Fruit fly (Drosophila melanogaster) whole organism, embryonic: ENCODE data around the gene sky.

Experiments
- Atf3 ChIP-seq: fragments of 200-800 bp; sonication (Bioruptor generic); optimal IDR thresholded peaks from 3 replicates; lab custom pipeline; 2016; ENCODE audit warnings: missing biosample characterization, missing genetic modification characterization
- B-H2 ChIP-seq: fragments of 200-800 bp; sonication (Bioruptor generic); optimal IDR thresholded peaks from 2 replicates; lab custom pipeline; 2018; ENCODE audit warnings: missing biosample characterization, mild to moderate bottlenecking, missing genetic modification characterization
- CG10366 ChIP-seq: fragments of 200-800 bp; sonication (Bioruptor generic); IDR thresholded peaks from 2 replicates; pipeline ENCODE4 v1.3.6; 2022; ENCODE audit warnings: missing biosample characterization, missing genetic modification characterization
- CG11398 ChIP-seq: fragments of 200-800 bp; sonication (Bioruptor generic); optimal IDR thresholded peaks from 2 replicates; lab custom pipeline; 2016; ENCODE audit warnings: missing biosample characterization, missing genetic modification characterization
- CG12659 ChIP-seq: fragments of 200-800 bp; sonication (Bioruptor generic); optimal IDR thresholded peaks from 3 replicates; lab custom pipeline; 2017; ENCODE audit warnings: mild to moderate bottlenecking, missing biosample characterization, missing genetic modification reagents, missing genetic modification characterization
- CG13775 ChIP-seq: fragments of 200-800 bp; sonication (Bioruptor generic); optimal IDR thresholded peaks from 3 replicates; lab custom pipeline; 2017; ENCODE audit warnings: missing biosample characterization, mild to moderate bottlenecking, missing genetic modification characterization
- CG13894 ChIP-seq: fragments of 200-800 bp; sonication (Bioruptor generic); optimal IDR thresholded peaks from 3 replicates; lab custom pipeline; 2018; ENCODE audit warnings: missing biosample characterization, mild to moderate bottlenecking, missing genetic modification characterization, moderate library complexity
- CG14441 ChIP-seq: fragments of 200-800 bp; sonication (Bioruptor generic); IDR thresholded peaks from 2 replicates; pipeline ENCODE4 v1.3.6; 2022; ENCODE audit warnings: missing biosample characterization, missing genetic modification characterization
- CG14667 ChIP-seq: fragments of 200-800 bp; sonication (Bioruptor generic); IDR thresholded peaks from 2 replicates; pipeline ENCODE4 v1.3.6; 2022; ENCODE audit warnings: missing biosample characterization, missing genetic modification characterization
- CG15479 ChIP-seq: fragments of 200-800 bp; sonication (Bioruptor generic); optimal IDR thresholded peaks from 3 replicates; lab custom pipeline; 2019; ENCODE audit warnings: missing biosample characterization, mild to moderate bottlenecking, missing genetic modification characterization, moderate library complexity
- CG16863 ChIP-seq: fragments of 200-800 bp; sonication (Bioruptor generic); optimal IDR thresholded peaks from 3 replicates; lab custom pipeline; 2016; ENCODE audit warnings: missing biosample characterization, missing genetic modification characterization
- CG17359 ChIP-seq: fragments of 200-800 bp; sonication (Bioruptor generic); optimal IDR thresholded peaks from 3 replicates; lab custom pipeline; 2018; ENCODE audit warnings: missing biosample characterization, mild to moderate bottlenecking, missing genetic modification characterization, moderate library complexity
- CG17612 ChIP-seq: fragments of 200-800 bp; sonication (Bioruptor generic); IDR thresholded peaks from 2 replicates; pipeline ENCODE4 v1.3.6; 2022; ENCODE audit warnings: missing biosample characterization, missing genetic modification characterization
- CG30403 ChIP-seq: fragments of 200-800 bp; sonication (Bioruptor generic); optimal IDR thresholded peaks from 3 replicates; lab custom pipeline; 2016; ENCODE audit warnings: missing biosample characterization, missing genetic modification characterization
- CG31388 ChIP-seq: fragments of 200-800 bp; sonication (Bioruptor generic); optimal IDR thresholded peaks from 2 replicates; lab custom pipeline; 2016; ENCODE audit warnings: missing biosample characterization, missing genetic modification characterization
- CG33557 ChIP-seq: fragments of 200-800 bp; sonication (Bioruptor generic); optimal IDR thresholded peaks from 2 replicates; lab custom pipeline; 2019; ENCODE audit warnings: missing biosample characterization, mild to moderate bottlenecking, missing genetic modification characterization, moderate library complexity
- CG4328 ChIP-seq: fragments of 200-800 bp; sonication (Bioruptor generic); optimal IDR thresholded peaks from 3 replicates; lab custom pipeline; 2017; ENCODE audit warnings: missing biosample characterization, missing genetic modification reagents, missing genetic modification characterization
- CG4617 ChIP-seq: fragments of 200-800 bp; sonication (Bioruptor generic); optimal IDR thresholded peaks from 3 replicates; lab custom pipeline; 2016; ENCODE audit warnings: missing biosample characterization, missing genetic modification characterization, borderline replicate concordance
- CG4854 ChIP-seq: fragments of 200-800 bp; sonication (Bioruptor generic); optimal IDR thresholded peaks from 2 replicates; lab custom pipeline; 2016; ENCODE audit warnings: missing biosample characterization, missing genetic modification characterization, inconsistent platforms
- CG6254 ChIP-seq: fragments of 200-800 bp; sonication (Bioruptor generic); optimal IDR thresholded peaks from 3 replicates; lab custom pipeline; 2017; ENCODE audit warnings: mild to moderate bottlenecking, missing biosample characterization, missing genetic modification reagents, missing genetic modification characterization
- CG6765 ChIP-seq: fragments of 200-800 bp; sonication (Bioruptor generic); optimal IDR thresholded peaks from 3 replicates; lab custom pipeline; 2017; ENCODE audit warnings: missing biosample characterization, mild to moderate bottlenecking, missing genetic modification characterization
- CG7839 ChIP-seq: fragments of 200-800 bp; sonication (Bioruptor generic); optimal IDR thresholded peaks from 3 replicates; lab custom pipeline; 2018; ENCODE audit warnings: missing biosample characterization, mild to moderate bottlenecking, missing genetic modification characterization, moderate library complexity
- CG9932 ChIP-seq: fragments of 200-800 bp; sonication (Bioruptor generic); IDR thresholded peaks from 2 replicates; pipeline ENCODE4 v1.3.6; 2022; ENCODE audit warnings: missing biosample characterization, missing genetic modification characterization
- Camta ChIP-seq: fragments of 200-800 bp; sonication (Bioruptor generic); optimal IDR thresholded peaks from 2 replicates; lab custom pipeline; 2016; ENCODE audit warnings: missing biosample characterization, missing genetic modification characterization
- CoRest ChIP-seq: fragments of 200-800 bp; sonication (Bioruptor generic); optimal IDR thresholded peaks from 3 replicates; lab custom pipeline; 2018; ENCODE audit warnings: missing biosample characterization, mild to moderate bottlenecking, missing genetic modification characterization, moderate library complexity
- CrebB ChIP-seq: fragments of 200-800 bp; sonication (Bioruptor generic); optimal IDR thresholded peaks from 3 replicates; lab custom pipeline; 2018; ENCODE audit warnings: missing biosample characterization, mild to moderate bottlenecking, missing genetic modification characterization
- Ets65A ChIP-seq: fragments of 200-800 bp; sonication (Bioruptor generic); peaks from one replicate; lab custom pipeline; 2016; ENCODE audit warnings: missing biosample characterization, missing genetic modification characterization
- Hr78 ChIP-seq, 2 experiments: fragments of 200-800 bp in 1 of 2; fragments of >200 bp in 1 of 2; sonication (Bioruptor generic) in 1 of 2; optimal IDR thresholded peaks; 2 replicates each; lab custom pipeline; 2017 to 2019; ENCODE audit warnings: missing biosample characterization in 2 of 2, missing genetic modification characterization in 2 of 2, mild to moderate bottlenecking in 1 of 2, moderate library complexity in 1 of 2
- Lhr ChIP-seq: fragments of 200-800 bp; sonication (Bioruptor generic); optimal IDR thresholded peaks from 3 replicates; lab custom pipeline; 2017; ENCODE audit warnings: mild to moderate bottlenecking, missing biosample characterization, missing genetic modification reagents, missing genetic modification characterization
- Lim3 ChIP-seq: fragments of 200-800 bp; sonication (Bioruptor generic); IDR thresholded peaks from 2 replicates; pipeline ENCODE4 v1.3.6; 2022; ENCODE audit warnings: missing biosample characterization, missing genetic modification characterization
- Meics ChIP-seq: fragments of 200-800 bp; sonication (Bioruptor generic); optimal IDR thresholded peaks from 2 replicates; lab custom pipeline; 2017; ENCODE audit warnings: missing biosample characterization, mild to moderate bottlenecking, missing genetic modification characterization
- Rfx ChIP-seq: fragments of 200-800 bp; sonication (Bioruptor generic); IDR thresholded peaks from 2 replicates; pipeline ENCODE4 v1.3.6; 2022; ENCODE audit warnings: missing biosample characterization, missing genetic modification characterization
- Sry-δ ChIP-seq: fragments of 200-800 bp; sonication (Bioruptor generic); optimal IDR thresholded peaks from 2 replicates; lab custom pipeline; 2016; ENCODE audit warnings: missing biosample characterization, missing genetic modification characterization
- Stat92E ChIP-seq, 3 experiments: fragments of >200 bp in 2 of 3; fragments of 200-800 bp in 1 of 3; sonication (Bioruptor generic) in 1 of 3; optimal IDR thresholded peaks; 2 replicates each; lab custom pipeline; 2017 to 2019; ENCODE audit warnings: missing biosample characterization in 3 of 3, missing genetic modification characterization in 3 of 3, mild to moderate bottlenecking in 1 of 3, moderate library complexity in 1 of 3
- amos ChIP-seq: fragments of 200-800 bp; sonication (Bioruptor generic); IDR thresholded peaks from 2 replicates; pipeline ENCODE4 v1.3.6; 2022; ENCODE audit warnings: missing biosample characterization, missing genetic modification characterization; ENCODE audit not compliant: partially characterized antibody
- ara ChIP-seq: fragments of 200-800 bp; sonication (Bioruptor generic); IDR thresholded peaks from 2 replicates; pipeline ENCODE4 v1.3.6; 2022; ENCODE audit warnings: missing biosample characterization, missing genetic modification characterization
- br ChIP-seq: fragments of >200 bp; optimal IDR thresholded peaks from 2 replicates; lab custom pipeline; 2017
- bsh ChIP-seq, 2 experiments: fragments of 200-800 bp; sonication (Bioruptor generic); optimal IDR thresholded peaks; 2 replicates each; lab custom pipeline; 2017 to 2018; ENCODE audit warnings: mild to moderate bottlenecking in 2 of 2, missing biosample characterization in 2 of 2, missing genetic modification characterization in 2 of 2, moderate library complexity in 1 of 2
- chif ChIP-seq, 2 experiments: fragments of 200-800 bp; sonication (Bioruptor generic); optimal IDR thresholded peaks; 3 replicates each; lab custom pipeline; 2016; ENCODE audit warnings: missing biosample characterization in 2 of 2, missing genetic modification characterization in 2 of 2
- dimm ChIP-seq: fragments of 200-800 bp; sonication (Bioruptor generic); IDR thresholded peaks from 2 replicates; pipeline ENCODE4 v1.3.6; 2022; ENCODE audit warnings: missing biosample characterization, missing genetic modification characterization
- grau ChIP-seq: fragments of 200-800 bp; optimal IDR thresholded peaks from 3 replicates; lab custom pipeline; 2019; ENCODE audit warnings: missing biosample characterization, mild to moderate bottlenecking, missing genetic modification characterization, moderate library complexity
- her ChIP-seq: fragments of 200-800 bp; sonication (Bioruptor generic); optimal IDR thresholded peaks from 2 replicates; lab custom pipeline; 2016; ENCODE audit warnings: missing biosample characterization, missing genetic modification characterization
- kay ChIP-seq: fragments of 200-800 bp; sonication (Bioruptor generic); optimal IDR thresholded peaks from 2 replicates; lab custom pipeline; 2016; ENCODE audit warnings: missing biosample characterization, missing genetic modification characterization
- lab ChIP-seq: fragments of 200-800 bp; sonication (Bioruptor generic); optimal IDR thresholded peaks from 3 replicates; lab custom pipeline; 2017; ENCODE audit warnings: missing biosample characterization, missing genetic modification characterization, mild to moderate bottlenecking, moderate library complexity, missing genetic modification reagents
- nau ChIP-seq: fragments of 200-800 bp; sonication (Bioruptor generic); optimal IDR thresholded peaks from 3 replicates; lab custom pipeline; 2017; ENCODE audit warnings: missing biosample characterization, mild to moderate bottlenecking, missing genetic modification characterization, missing genetic modification reagents
- pita ChIP-seq: fragments of 200-800 bp; sonication (Bioruptor generic); optimal IDR thresholded peaks from 2 replicates; lab custom pipeline; 2017; ENCODE audit warnings: missing biosample characterization, mild to moderate bottlenecking, missing genetic modification characterization
- pros ChIP-seq: fragments of 200-800 bp; sonication (Bioruptor generic); optimal IDR thresholded peaks from 3 replicates; lab custom pipeline; 2019; ENCODE audit warnings: missing biosample characterization, mild to moderate bottlenecking, missing genetic modification characterization, moderate library complexity
- psq ChIP-seq: fragments of 200-800 bp; sonication (Bioruptor generic); optimal IDR thresholded peaks from 2 replicates; lab custom pipeline; 2017; ENCODE audit warnings: missing biosample characterization, missing genetic modification characterization
- shn ChIP-seq: fragments of 200-800 bp; sonication (Bioruptor generic); optimal IDR thresholded peaks from 3 replicates; lab custom pipeline; 2016; ENCODE audit warnings: missing biosample characterization, missing genetic modification characterization
- tin ChIP-seq: fragments of 200-800 bp; sonication (Bioruptor generic); optimal IDR thresholded peaks from 3 replicates; lab custom pipeline; 2016; ENCODE audit warnings: missing biosample characterization, missing genetic modification characterization

The sky gene

DNA sequence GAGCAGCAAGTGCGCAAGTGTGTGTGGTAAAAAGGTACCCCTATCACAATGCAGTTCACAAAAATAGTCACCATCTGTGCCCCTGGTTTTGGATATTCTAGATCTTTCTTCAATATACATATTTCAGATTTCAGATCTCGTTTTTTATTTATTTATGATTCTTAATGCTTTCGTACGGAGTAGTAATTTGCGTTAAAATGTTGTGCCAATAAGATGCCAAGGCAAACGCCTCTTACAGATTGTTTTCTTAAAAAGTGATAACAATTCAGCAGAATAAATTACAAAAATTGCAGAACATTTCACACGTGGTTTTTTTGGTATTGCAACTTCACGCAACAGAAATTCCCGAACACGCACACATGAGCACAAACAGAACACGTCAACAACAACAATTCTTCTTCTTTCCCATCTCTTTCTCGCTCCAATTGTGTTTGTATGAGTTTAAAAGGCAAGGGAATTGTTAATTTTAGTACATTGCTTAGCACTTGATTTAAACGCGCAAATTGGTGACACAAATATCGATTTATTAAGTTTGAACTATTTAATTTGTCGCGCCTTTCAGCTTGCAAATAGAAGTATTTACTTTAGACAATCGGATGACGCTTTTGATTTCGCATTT, 566 bp downstream of the sky start (continued):
- TF ChIP-seq CG4328 = no peak
- TF ChIP-seq tin (GFP tag; lab: Kevin White, UChicago) = peak; percentile 72
- peak; percentile 76 for TF ChIP-seq grau (tag; lab: Kevin White, UChicago)
- TF ChIP-seq CG7839 (tag; lab: Kevin White, UChicago) = peak; percentile 81
- TF ChIP-seq Atf3 (GFP tag; lab: Kevin White, UChicago) = peak; percentile 46
- peak; percentile 61 for TF ChIP-seq CG30403
- TF ChIP-seq CG10366 (GFP tag; lab: Robert Waterston, UW) = peak; percentile 69
- TF ChIP-seq her = peak; percentile 65
- peak; percentile 85 for TF ChIP-seq Ets65A (GFP tag; lab: Kevin White, UChicago)
- no peak for TF ChIP-seq pita (GFP tag; lab: Kevin White, UChicago)
- TF ChIP-seq Lhr = peak; percentile 41
- TF ChIP-seq Rfx = peak; percentile 76
- no peak for TF ChIP-seq pros (GFP tag; lab: Kevin White, UChicago)
- TF ChIP-seq CG4854 = peak; percentile 55
- TF ChIP-seq Stat92E (GFP tag; optimal IDR thresholded peaks at IDR 0.05; lab: Kevin White, UChicago) = no peak
- TF ChIP-seq br (lab: Kevin White, UChicago) = no peak
- TF ChIP-seq bsh (GFP tag; optimal IDR thresholded peaks at IDR 0.05; lab: Kevin White, UChicago) = peak; percentile 70 to 85
- TF ChIP-seq B-H2 (GFP tag; lab: Kevin White, UChicago) = peak; percentile 75
- TF ChIP-seq CG13775 (GFP tag; lab: Kevin White, UChicago) = peak; percentile 57
- TF ChIP-seq nau (GFP tag; lab: Kevin White, UChicago) = no peak
- TF ChIP-seq CG12659 (GFP tag; lab: Kevin White, UChicago) = peak; percentile 68
- peak; percentile 74 for TF ChIP-seq CrebB (tag; lab: Kevin White, UChicago)
- peak; percentile 42 for TF ChIP-seq CG11398 (GFP tag; lab: Kevin White, UChicago)
- TF ChIP-seq Meics (GFP tag; lab: Kevin White, UChicago) = no peak
- 0 out of 2 replicates have a peak, but pooled peaks have one; percentile 35 for TF ChIP-seq ara (GFP tag; lab: Robert Waterston, UW)
- TF ChIP-seq Lim3 = no peak
- no peak for TF ChIP-seq Hr78 (GFP tag; optimal IDR thresholded peaks at IDR 0.05; lab: Kevin White, UChicago)
- TF ChIP-seq CG33557 (GFP tag; lab: Kevin White, UChicago) = no peak
- TF ChIP-seq CG4617 (GFP tag; lab: Kevin White, UChicago) = no peak
- TF ChIP-seq CG6765 = no peak
- peak; percentile 42 for TF ChIP-seq shn (GFP tag; lab: Kevin White, UChicago)
- no peak for TF ChIP-seq kay (GFP tag; lab: Kevin White, UChicago)
- 0 out of 2 replicates have a peak, but pooled peaks have one; percentile 14 for TF ChIP-seq dimm (GFP tag; lab: Robert Waterston, UW)
- TF ChIP-seq CoRest (tag; lab: Kevin White, UChicago) = peak; percentile 45
- TF ChIP-seq lab = peak; percentile 28
- peak; percentile 2 for TF ChIP-seq CG17359
- peak; percentile 65 to 68 for TF ChIP-seq chif (GFP tag; optimal IDR thresholded peaks at IDR 0.05; lab: Kevin White, UChicago)
- TF ChIP-seq CG9932 = peak; percentile 61
- TF ChIP-seq CG16863 (GFP tag; lab: Kevin White, UChicago) = peak; percentile 79
- TF ChIP-seq CG13894 (tag; lab: Kevin White, UChicago) = no peak
- peak; percentile 56 for TF ChIP-seq CG6254 (GFP tag; lab: Kevin White, UChicago)
- TF ChIP-seq amos (GFP tag; lab: Robert Waterston, UW) = no peak
- TF ChIP-seq CG15479 = peak; percentile 46
- no peak for TF ChIP-seq CG14667
- no peak for TF ChIP-seq CG31388 (GFP tag; lab: Kevin White, UChicago)
- TF ChIP-seq Sry-δ = no peak
- TF ChIP-seq psq (GFP tag; lab: Kevin White, UChicago) = no peak
- TF ChIP-seq CG17612 (GFP tag; lab: Robert Waterston, UW) = no peak
- peak; percentile 81 for TF ChIP-seq Camta (GFP tag; lab: Kevin White, UChicago)
- TF ChIP-seq CG14441 (GFP tag; lab: Robert Waterston, UW) = no peak
